Worm (Caenorhabditis elegans): ENCODE measurements around the gene srh-272.

DNA sequence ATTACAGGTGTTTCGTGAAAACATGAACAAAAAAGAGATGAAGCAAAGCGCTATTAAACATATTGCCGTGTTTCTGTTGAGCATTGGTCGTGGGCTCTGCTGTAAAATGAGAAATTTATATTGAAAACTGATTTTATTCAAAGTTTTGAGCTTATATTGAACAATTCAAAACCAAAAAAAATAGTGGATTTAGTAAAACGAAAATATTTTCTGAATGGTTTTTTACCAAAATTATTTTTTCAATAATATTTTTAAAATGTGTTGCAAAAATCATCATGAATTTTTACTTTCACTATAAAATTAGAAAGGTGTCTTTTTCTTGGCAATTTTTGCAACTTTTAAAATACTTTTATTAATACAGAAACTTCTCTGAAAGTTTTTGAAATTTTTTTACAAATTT lies 40.1 kb downstream of the srh-272 start, which contains the start of gene C31B8.7:
- no peak for TF ChIP-seq hmbx-1 (tag; optimal IDR thresholded peaks at IDR 0.05)
- no peak for TF ChIP-seq ceh-13 (GFP tag; optimal IDR thresholded peaks at IDR 0.05)
- TF ChIP-seq ama-1 (optimal IDR thresholded peaks at IDR 0.05) = no peak
- no peak for TF ChIP-seq aly-1 (tag; optimal IDR thresholded peaks at IDR 0.05)
- TF ChIP-seq flt-1 (GFP tag; IDR thresholded peaks at IDR 0.05) = no peak
- TF ChIP-seq ceh-36 (tag; optimal IDR thresholded peaks at IDR 0.05) = no peak
- no peak for TF ChIP-seq hnd-1 (tag; optimal IDR thresholded peaks at IDR 0.05)
- no peak for TF ChIP-seq tbx-37 (GFP tag; conservative IDR thresholded peaks at IDR 0.05)
- TF ChIP-seq F13C5.2 (tag; optimal IDR thresholded peaks at IDR 0.05) = no peak
- no peak for TF ChIP-seq B0310.2 (tag; optimal IDR thresholded peaks at IDR 0.05)

Data from whole organism, early embryonic.